Worm (Caenorhabditis elegans) whole organism, L4/young adult: Measurements from ENCODE around the gene bath-29.

ENCODE experiments used
- W03F9.2 ChIP-seq: fragments of 150-350 bp; optimal IDR thresholded peaks from 2 replicates; lab custom pipeline; 2014; ENCODE audit warnings: missing biosample characterization, missing genetic modification characterization
- dao-5 ChIP-seq: sonication (generic microtip); optimal IDR thresholded peaks from 2 replicates; lab custom pipeline; 2016; ENCODE audit warnings: missing genotype, missing genetic modification characterization, moderate library complexity, missing compliant biosample characterization
- him-1 ChIP-seq: sonication (generic microtip); optimal IDR thresholded peaks from 2 replicates; lab custom pipeline; 2016; ENCODE audit warnings: missing genotype, missing genetic modification reagents, missing genetic modification characterization, missing compliant biosample characterization

Gene bath-29

ce11 chrII:3347940-3348610 is at the start of gene bath-29, which contains the start of gene F14D2.14:
Gene bath-29 (plus strand): TSS chrII:3348560.
Gene F14D2.14 (minus strand): TSS chrII:3347990.
- TF ChIP-seq dao-5 (tag; lab: Kevin White, UChicago) (no peak), W03F9.2 (tag; lab: Kevin White, UChicago) (no peak), him-1 (tag; lab: Kevin White, UChicago) (no peak)

ce11 chrII:3299457-3299856 is 48.9 kb upstream of the bath-29 start, which contains the start of gene btb-22:
Gene btb-22 (plus strand): TSS chrII:3299757.
- no peak for TF ChIP-seq dao-5 (tag; lab: Kevin White, UChicago)
- no peak for TF ChIP-seq W03F9.2 (tag; lab: Kevin White, UChicago)
- no peak for TF ChIP-seq him-1 (tag; lab: Kevin White, UChicago)

- TF ChIP-seq W03F9.2 (tag; lab: Kevin White, UChicago): no peak
- TF ChIP-seq dao-5 (tag; lab: Kevin White, UChicago): no peak
- TF ChIP-seq him-1 (tag; lab: Kevin White, UChicago): no peak
Observed at ce11 chrII:3303582-3303981, 44.8 kb upstream of the bath-29 start.

DNA sequence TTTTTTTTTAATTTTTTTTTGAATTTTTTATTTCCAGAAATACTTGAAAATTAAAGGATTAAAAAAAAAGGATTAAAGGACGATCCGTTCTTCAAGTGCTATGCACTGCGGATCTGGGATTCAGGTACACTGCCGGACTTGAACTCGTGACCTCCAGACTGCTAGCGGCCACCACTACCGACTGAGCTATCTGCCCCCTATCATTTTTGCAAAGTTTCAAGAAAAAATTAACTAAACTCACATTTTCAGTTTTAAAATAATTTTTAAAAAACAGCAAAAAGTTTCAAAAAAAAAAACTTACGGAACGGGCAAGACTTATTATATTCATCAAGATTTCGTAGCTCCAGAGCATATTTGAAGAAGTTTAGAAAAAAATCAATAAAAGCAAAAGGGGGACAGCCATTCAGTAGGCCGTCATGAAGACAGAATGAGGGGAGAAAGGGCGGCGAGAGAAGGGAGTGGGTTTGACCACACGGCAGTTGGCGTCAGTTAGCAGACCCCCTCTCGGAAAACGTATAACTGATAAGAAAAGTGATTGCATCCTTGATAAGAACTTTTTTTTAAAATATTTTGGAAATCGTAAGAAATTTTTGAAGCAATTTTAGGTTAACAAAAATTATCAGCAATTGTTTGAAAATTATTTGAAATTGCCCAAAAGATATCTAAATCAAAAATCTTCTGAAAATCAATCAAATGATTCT is 37.3 kb upstream of the bath-29 start:
- TF ChIP-seq dao-5 (tag; lab: Kevin White, UChicago) (no peak), him-1 (tag; lab: Kevin White, UChicago) (no peak), W03F9.2 (tag; lab: Kevin White, UChicago) (no peak)

ce11 chrII:3313442-3313841 is 34.9 kb upstream of the bath-29 start, which contains the start of gene F39E9.6:
Gene F39E9.6 (minus strand): TSS chrII:3313542.
- TF ChIP-seq him-1 (tag; lab: Kevin White, UChicago): no peak
- no peak for TF ChIP-seq dao-5 (tag; lab: Kevin White, UChicago)

DNA sequence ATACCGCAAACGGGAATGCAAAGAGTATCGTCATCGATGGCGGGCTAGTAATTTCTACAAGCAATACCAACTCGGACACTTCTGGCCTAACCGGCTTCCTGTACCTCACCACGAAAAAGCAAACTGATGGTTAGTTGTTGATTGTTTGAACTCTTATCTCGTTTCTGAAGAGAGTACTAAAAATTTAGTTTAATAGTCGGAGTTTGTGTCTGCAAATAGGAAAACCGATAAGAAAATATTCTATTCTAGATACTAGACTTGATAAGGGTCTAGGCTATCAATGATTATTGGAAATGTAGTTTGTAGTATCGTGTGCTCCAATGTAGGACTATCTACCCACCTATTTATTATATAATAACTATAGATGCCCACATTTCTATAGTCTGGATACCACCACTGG is 29.5 kb upstream of the bath-29 start:
- TF ChIP-seq him-1 (tag; lab: Kevin White, UChicago) (no peak), W03F9.2 (tag; lab: Kevin White, UChicago) (no peak), dao-5 (tag; lab: Kevin White, UChicago) (no peak)

DNA sequence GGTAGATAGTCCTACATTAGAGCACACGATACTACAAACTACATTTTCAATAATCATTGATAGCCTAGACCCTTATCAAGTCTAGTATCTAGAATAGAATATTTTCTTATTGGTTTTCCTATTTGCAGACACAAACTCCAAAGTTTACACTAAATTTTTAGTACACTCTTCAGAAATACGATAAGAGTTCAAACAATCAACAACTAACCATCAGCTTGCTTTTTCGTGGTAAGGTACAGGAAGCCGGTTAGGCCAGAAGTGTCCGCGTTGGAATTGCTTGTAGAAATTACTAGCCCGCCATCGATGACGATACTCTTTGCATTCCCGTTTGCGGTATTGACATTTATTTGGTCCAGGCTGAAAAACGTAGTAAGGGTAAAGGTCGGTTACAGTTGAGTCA is 26.1 kb upstream of the bath-29 start, which contains the start of gene Y46D2A.1:
Y46D2A.1 (plus strand) TSS at position 301 of the 400 bp plus-strand sequence.
- TF ChIP-seq W03F9.2 (tag; lab: Kevin White, UChicago) (no peak), him-1 (tag; lab: Kevin White, UChicago) (no peak), dao-5 (tag; lab: Kevin White, UChicago) (no peak)

DNA sequence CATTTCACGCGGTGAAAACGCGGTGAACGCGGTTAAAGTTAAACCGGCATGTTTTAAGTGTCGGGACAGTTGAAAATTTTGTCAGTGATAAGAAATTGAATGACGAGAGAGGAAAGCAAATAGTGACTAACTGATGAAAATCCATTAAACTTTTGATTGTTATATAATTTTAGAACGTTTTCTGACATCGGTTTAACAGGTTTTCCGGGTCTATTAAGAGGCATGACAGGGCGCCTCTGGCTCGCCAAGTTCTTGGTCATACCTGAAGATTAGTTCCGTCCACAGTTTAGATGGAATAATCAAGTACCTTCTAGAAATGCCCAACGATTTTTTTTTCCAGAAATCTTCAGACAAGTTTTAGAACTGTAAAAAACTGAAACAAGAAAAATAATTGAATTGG is 25.2 kb upstream of the bath-29 start, which contains the start of gene Y46D2A.2:
Y46D2A.2 (minus strand) TSS at position 101 of the 400 bp plus-strand sequence.
- no peak for TF ChIP-seq dao-5 (tag; lab: Kevin White, UChicago)
- TF ChIP-seq him-1 (tag; lab: Kevin White, UChicago): no peak
- no peak for TF ChIP-seq W03F9.2 (tag; lab: Kevin White, UChicago)

DNA sequence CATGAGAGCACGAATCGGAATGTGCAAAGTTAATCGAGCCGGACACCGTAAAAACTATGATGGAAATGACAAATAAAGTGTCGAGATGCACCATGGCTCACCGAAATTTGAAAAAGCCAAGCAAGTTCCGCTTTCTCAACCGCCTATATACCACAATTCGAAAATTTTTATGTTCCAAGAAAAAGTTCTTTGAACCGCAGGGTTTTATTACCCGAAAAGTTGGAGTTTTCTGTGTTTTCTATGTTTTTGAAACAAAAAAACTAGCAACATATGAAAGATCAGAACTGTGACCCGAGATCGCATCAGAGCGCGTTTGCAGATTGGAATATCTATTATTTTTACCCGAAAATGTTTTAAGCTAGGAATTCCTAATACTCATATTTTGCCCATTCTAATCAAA is 21.3 kb upstream of the bath-29 start, which contains the start of gene Y46D2A.3:
Y46D2A.3 (minus strand) TSS at position 101 of the 400 bp plus-strand sequence.
- TF ChIP-seq W03F9.2 (tag; lab: Kevin White, UChicago) (no peak), him-1 (tag; lab: Kevin White, UChicago) (no peak), dao-5 (tag; lab: Kevin White, UChicago) (no peak)

ce11 chrII:3332039-3332438 is 16.3 kb upstream of the bath-29 start, which contains the start of gene irld-27:
Gene irld-27 (plus strand): TSS chrII:3332339.
- TF ChIP-seq W03F9.2 (tag; lab: Kevin White, UChicago) (no peak), dao-5 (tag; lab: Kevin White, UChicago) (no peak), him-1 (tag; lab: Kevin White, UChicago) (no peak)

DNA sequence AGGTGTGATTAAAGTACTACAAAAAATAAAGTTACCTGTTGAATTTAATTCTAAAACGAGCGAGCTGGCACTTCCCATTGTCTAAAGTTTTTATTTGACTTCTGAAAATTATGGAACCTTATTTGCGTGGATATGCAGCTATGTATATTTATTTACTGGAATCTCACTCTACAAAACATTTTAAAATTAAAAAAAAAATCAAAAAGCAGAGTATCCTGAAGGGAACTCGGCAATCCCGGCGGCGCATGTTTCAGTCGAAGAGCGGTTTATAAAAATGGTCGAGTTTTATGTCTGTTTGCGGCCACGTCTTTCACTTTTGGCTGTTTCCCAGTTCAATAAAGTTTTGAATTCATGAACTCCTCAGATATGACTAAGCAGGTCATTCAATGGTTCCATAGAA is 11.3 kb upstream of the bath-29 start, which contains the start of gene F14D2.19:
F14D2.19 (minus strand) TSS at position 101 of the 400 bp plus-strand sequence.
- TF ChIP-seq dao-5 (tag; lab: Kevin White, UChicago) (no peak), him-1 (tag; lab: Kevin White, UChicago) (no peak), W03F9.2 (tag; lab: Kevin White, UChicago) (no peak)

- TF ChIP-seq W03F9.2 (tag; lab: Kevin White, UChicago) (no peak), him-1 (tag; lab: Kevin White, UChicago) (no peak), dao-5 (tag; lab: Kevin White, UChicago) (no peak)
Observed at ce11 chrII:3338556-3338955, 9.8 kb upstream of the bath-29 start, which contains the start of gene F14D2.7. Gene F14D2.7 (minus strand): TSS chrII:3338656.

- TF ChIP-seq dao-5 (tag; lab: Kevin White, UChicago) (no peak), him-1 (tag; lab: Kevin White, UChicago) (no peak), W03F9.2 (tag; lab: Kevin White, UChicago) (no peak)
Observed at ce11 chrII:3340251-3340650, 8.1 kb upstream of the bath-29 start, which contains the start of gene F14D2.5. Gene F14D2.5 (plus strand): TSS chrII:3340551.
